Fruit fly (Drosophila melanogaster): ENCODE measurements around the gene Tdh.

Tdh gene

dm6 chr3L:20516519-20517178, 49.9 kb downstream of the Tdh start (continued):
- TF ChIP-seq Dfd (GFP tag; optimal IDR thresholded peaks at IDR 0.05) (no peak), tx (GFP tag; optimal IDR thresholded peaks at IDR 0.05) (no peak), CG1603 (tag; optimal IDR thresholded peaks at IDR 0.05) (peak; percentile 20), exex (tag; optimal IDR thresholded peaks at IDR 0.05) (peak; percentile 29), knrl (GFP tag; IDR thresholded peaks at IDR 0.05; ENCODE audit: partially characterized antibody) (peak; percentile 31; the same call in 1 of the 3 replicates), unc-4 (GFP tag; IDR thresholded peaks at IDR 0.05; ENCODE audit: partially characterized antibody) (no peak), cas (GFP tag; IDR thresholded peaks at IDR 0.05) (no peak), CG11398 (GFP tag; optimal IDR thresholded peaks at IDR 0.05) (no peak), az2 (GFP tag; optimal IDR thresholded peaks at IDR 0.05) (peak; percentile 3), ranshi (GFP tag; IDR thresholded peaks at IDR 0.05) (no peak), CG16815 (GFP tag; optimal IDR thresholded peaks at IDR 0.05) (no peak), vvl (GFP tag; IDR thresholded peaks at IDR 0.05) (peak; percentile 19; the same call in 1 of the 2 replicates), pzg (GFP tag; optimal IDR thresholded peaks at IDR 0.05) (no peak), CG7963 (GFP tag; IDR thresholded peaks at IDR 0.05; ENCODE audit: partially characterized antibody) (no peak), CG42726 (GFP tag; IDR thresholded peaks at IDR 0.05; ENCODE audit: partially characterized antibody) (0 out of 2 replicates have a peak, but pooled peaks have one; percentile 22), gfzf (GFP tag; optimal IDR thresholded peaks at IDR 0.05) (no peak), CG7556 (GFP tag; optimal IDR thresholded peaks at IDR 0.05) (peak; percentile 66), CG5245 (GFP tag; optimal IDR thresholded peaks at IDR 0.05) (no peak), Hey (tag; optimal IDR thresholded peaks at IDR 0.05) (no peak), dimm (GFP tag; IDR thresholded peaks at IDR 0.05) (no peak), Antp (GFP tag; optimal IDR thresholded peaks at IDR 0.05) (no peak), tin (GFP tag; optimal IDR thresholded peaks at IDR 0.05) (peak; percentile 6), CG10979 (tag; optimal IDR thresholded peaks at IDR 0.05) (peak; percentile 59), ase (GFP tag; IDR thresholded peaks at IDR 0.05) (no peak), CG12769 (tag; optimal IDR thresholded peaks at IDR 0.05) (no peak), CG8359 (GFP tag; optimal IDR thresholded peaks at IDR 0.05; ENCODE audit: borderline replicate concordance) (peak; percentile 38), Ada2b (GFP tag; IDR thresholded peaks at IDR 0.05) (no peak), slp2 (GFP tag; optimal IDR thresholded peaks at IDR 0.05) (no peak), fd102C (GFP tag; optimal IDR thresholded peaks at IDR 0.05) (no peak), pfk (GFP tag; optimal IDR thresholded peaks at IDR 0.05) (no peak), CG8388 (GFP tag; optimal IDR thresholded peaks at IDR 0.05) (peak; percentile 66), CG8290 (GFP tag; optimal IDR thresholded peaks at IDR 0.05) (no peak), CG8290 (tag; optimal IDR thresholded peaks at IDR 0.05) (peak in 1 of 2 experiments; percentile 29), gsb-n (tag; optimal IDR thresholded peaks at IDR 0.05) (peak; percentile 38), CG12219 (GFP tag; optimal IDR thresholded peaks at IDR 0.05) (peak; percentile 12), CG7745 (tag; optimal IDR thresholded peaks at IDR 0.05) (peak; percentile 53), fd3F (GFP tag; optimal IDR thresholded peaks at IDR 0.05) (peak; percentile 1), schlank (tag; optimal IDR thresholded peaks at IDR 0.05) (no peak), CG10654 (GFP tag; optimal IDR thresholded peaks at IDR 0.05) (no peak), HHEX (GFP tag; optimal IDR thresholded peaks at IDR 0.05) (no peak), Sox102F (GFP tag; optimal IDR thresholded peaks at IDR 0.05) (peak; percentile 67), luna (GFP tag; optimal IDR thresholded peaks at IDR 0.05) (no peak), CG9437 (GFP tag; optimal IDR thresholded peaks at IDR 0.05) (peak; percentile 53), nerfin-2 (GFP tag; IDR thresholded peaks at IDR 0.05; ENCODE audit: partially characterized antibody) (no peak), CG3281 (GFP tag; optimal IDR thresholded peaks at IDR 0.05) (no peak), Meics (GFP tag; optimal IDR thresholded peaks at IDR 0.05) (peak; percentile 37), CG32767 (GFP tag; IDR thresholded peaks at IDR 0.05) (no peak), pan (optimal IDR thresholded peaks at IDR 0.05) (no peak), pan (GFP tag; optimal IDR thresholded peaks at IDR 0.05 in 1 of 2, IDR thresholded peaks at IDR 0.05 in 1 of 2) (peak in 1 of 2 experiments; percentile 54), br (optimal IDR thresholded peaks at IDR 0.05) (no peak)
